Worm (Caenorhabditis elegans) whole organism, young adult: ENCODE measurements around the gene ech-3.

Experiments
- B0261.1 ChIP-seq: sonication (generic microtip); optimal IDR thresholded peaks from 2 replicates; lab custom pipeline; 2016; ENCODE audit warnings: mild to moderate bottlenecking, missing genetic modification characterization, moderate library complexity, missing compliant biosample characterization
- C17E4.6 ChIP-seq: fragments of 200-800 bp; sonication (Bioruptor generic); IDR thresholded peaks from 2 replicates; pipeline ENCODE4 v1.3.6; 2022; ENCODE audit warnings: missing genetic modification reagents, missing genetic modification characterization, missing compliant biosample characterization
- F22D6.2 ChIP-seq: sonication (generic microtip); optimal IDR thresholded peaks from 2 replicates; lab custom pipeline; 2016; ENCODE audit warnings: mild to moderate bottlenecking, missing genetic modification characterization, missing compliant biosample characterization
- F23B12.7 ChIP-seq: sonication (generic microtip); optimal IDR thresholded peaks from 2 replicates; lab custom pipeline; 2017; ENCODE audit warnings: missing genetic modification characterization, mild to moderate bottlenecking, missing compliant biosample characterization, antibody characterized with exemption, moderate library complexity; ENCODE audit not compliant: insufficient read depth
- F49E8.2 ChIP-seq: sonication (generic microtip); optimal IDR thresholded peaks from 3 replicates; lab custom pipeline; 2017; ENCODE audit warnings: missing genetic modification characterization, mild to moderate bottlenecking, missing compliant biosample characterization, antibody characterized with exemption, moderate library complexity; ENCODE audit not compliant: insufficient read depth
- F57A8.1 ChIP-seq: fragments of 200-800 bp; sonication (Bioruptor generic); optimal IDR thresholded peaks from 2 replicates; lab custom pipeline; 2018; ENCODE audit warnings: mild to moderate bottlenecking, missing genetic modification characterization, moderate library complexity, missing compliant biosample characterization
- K11D2.4 ChIP-seq: fragments of 200-800 bp; sonication (Bioruptor generic); IDR thresholded peaks from 2 replicates; pipeline ENCODE4 v1.3.6; 2022; ENCODE audit warnings: missing genetic modification reagents, missing genetic modification characterization, missing compliant biosample characterization
- T26A5.8 ChIP-seq: sonication (generic microtip); optimal IDR thresholded peaks from 2 replicates; lab custom pipeline; 2016; ENCODE audit warnings: missing genetic modification characterization, missing compliant biosample characterization
- Y53G8AR.9 ChIP-seq: fragments of 200-800 bp; sonication (Bioruptor generic); conservative IDR thresholded peaks from 2 replicates; pipeline ENCODE4 v1.3.6; 2022; ENCODE audit warnings: missing genetic modification reagents, missing genetic modification characterization, missing compliant biosample characterization
- Y79H2A.3 ChIP-seq: fragments of 200-800 bp; sonication (Bioruptor generic); conservative IDR thresholded peaks from 2 replicates; pipeline ENCODE4 v1.3.6; 2022; ENCODE audit warnings: missing genetic modification reagents, missing genetic modification characterization, missing compliant biosample characterization
- akir-1 ChIP-seq: fragments of 200-800 bp; sonication (Bioruptor generic); optimal IDR thresholded peaks from 2 replicates; lab custom pipeline; 2018; ENCODE audit warnings: mild to moderate bottlenecking, missing genetic modification characterization, moderate library complexity, missing compliant biosample characterization
- ama-1 ChIP-seq, 3 experiments: fragments of 150-350 bp in 1 of 3; sonication (generic microtip) in 2 of 3; optimal IDR thresholded peaks; 2 replicates each; lab custom pipeline; 2014 to 2018; ENCODE audit warnings: missing biosample characterization in 2 of 3, missing genetic modification characterization in 2 of 3, missing genetic modification reagents in 2 of 3
- attf-3 ChIP-seq: fragments of 200-800 bp; sonication (Bioruptor generic); conservative IDR thresholded peaks from 2 replicates; pipeline ENCODE4 v1.3.6; 2022; ENCODE audit warnings: missing genetic modification reagents, missing genetic modification characterization, missing compliant biosample characterization
- attf-6 ChIP-seq: fragments of 200-800 bp; sonication (Bioruptor generic); IDR thresholded peaks from 2 replicates; pipeline ENCODE4 v1.3.6; 2022; ENCODE audit warnings: missing genetic modification reagents, missing genetic modification characterization, missing compliant biosample characterization
- cebp-2 ChIP-seq: fragments of 200-800 bp; sonication (Bioruptor generic); IDR thresholded peaks from 2 replicates; pipeline ENCODE4 v1.3.6; 2022; ENCODE audit warnings: missing genetic modification characterization, missing compliant biosample characterization
- ceh-27 ChIP-seq: fragments of 200-800 bp; sonication (Bioruptor generic); optimal IDR thresholded peaks from 2 replicates; lab custom pipeline; 2018; ENCODE audit warnings: mild to moderate bottlenecking, missing genetic modification characterization, moderate library complexity, missing compliant biosample characterization
- ceh-58 ChIP-seq: fragments of 200-800 bp; sonication (Bioruptor generic); IDR thresholded peaks from 2 replicates; pipeline ENCODE4 v1.3.6; 2022; ENCODE audit warnings: missing genetic modification characterization, missing compliant biosample characterization
- ceh-79 ChIP-seq: sonication (generic microtip); optimal IDR thresholded peaks from 2 replicates; lab custom pipeline; 2017; ENCODE audit warnings: mild to moderate bottlenecking, missing genetic modification characterization, missing compliant biosample characterization
- dox-1 ChIP-seq: fragments of 200-800 bp; sonication (Bioruptor generic); IDR thresholded peaks from 2 replicates; pipeline ENCODE4 v1.3.6; 2022; ENCODE audit warnings: missing genetic modification reagents, missing genetic modification characterization, missing compliant biosample characterization
- dpff-1 ChIP-seq: sonication (generic microtip); optimal IDR thresholded peaks from 2 replicates; lab custom pipeline; 2017; ENCODE audit warnings: mild to moderate bottlenecking, missing genetic modification characterization, missing compliant biosample characterization
- dpl-1 ChIP-seq: fragments of 150-350 bp; optimal IDR thresholded peaks from 2 replicates; lab custom pipeline; 2014; ENCODE audit warnings: missing biosample characterization, missing genetic modification reagents, missing genetic modification characterization
- egl-18 ChIP-seq: fragments of 200-800 bp; sonication (Bioruptor generic); IDR thresholded peaks from 2 replicates; pipeline ENCODE4 v1.3.6; 2022; ENCODE audit warnings: missing genetic modification reagents, missing genetic modification characterization, missing compliant biosample characterization
- egl-44 ChIP-seq: fragments of 200-800 bp; sonication (Bioruptor generic); IDR thresholded peaks from 2 replicates; pipeline ENCODE4 v1.3.6; 2022; ENCODE audit warnings: missing genetic modification reagents, missing genetic modification characterization, missing compliant biosample characterization
- egrh-3 ChIP-seq: fragments of 200-800 bp; sonication (Bioruptor generic); IDR thresholded peaks from 2 replicates; pipeline ENCODE4 v1.3.6; 2022; ENCODE audit warnings: missing genetic modification reagents, missing genetic modification characterization, missing compliant biosample characterization
- fkh-3 ChIP-seq: sonication (generic microtip); optimal IDR thresholded peaks from 2 replicates; lab custom pipeline; 2016; ENCODE audit warnings: mild to moderate bottlenecking, missing genetic modification characterization, missing compliant biosample characterization
- him-1 ChIP-seq: sonication (generic microtip); optimal IDR thresholded peaks from 2 replicates; lab custom pipeline; 2016; ENCODE audit warnings: missing genotype, missing genetic modification reagents, missing genetic modification characterization, missing compliant biosample characterization
- lin-35 ChIP-seq, 3 experiments: fragments of 150-350 bp in 2 of 3; sonication (generic microtip) in 1 of 3; optimal IDR thresholded peaks; 2 replicates each; lab custom pipeline; 2014 to 2018; ENCODE audit warnings: missing biosample characterization in 3 of 3, missing genetic modification characterization in 3 of 3, missing genetic modification reagents in 3 of 3
- lin-40 ChIP-seq: sonication (generic microtip); optimal IDR thresholded peaks from 2 replicates; lab custom pipeline; 2016; ENCODE audit warnings: missing genetic modification characterization, mild to moderate bottlenecking, missing compliant biosample characterization, missing genotype, missing genetic modification reagents
- madf-8 ChIP-seq: fragments of 200-800 bp; sonication (Bioruptor generic); conservative IDR thresholded peaks from 2 replicates; pipeline ENCODE4 v1.3.6; 2022; ENCODE audit warnings: missing genetic modification reagents, missing genetic modification characterization, missing compliant biosample characterization
- nfya-2 ChIP-seq: fragments of 200-800 bp; sonication (Bioruptor generic); IDR thresholded peaks from 2 replicates; pipeline ENCODE4 v1.3.6; 2022; ENCODE audit warnings: missing genetic modification reagents, missing genetic modification characterization, missing compliant biosample characterization
- nfyb-1 ChIP-seq: fragments of 200-800 bp; sonication (Bioruptor generic); IDR thresholded peaks from 2 replicates; pipeline ENCODE4 v1.3.6; 2022; ENCODE audit warnings: missing genetic modification reagents, missing genetic modification characterization, missing compliant biosample characterization
- nhr-179 ChIP-seq: sonication (generic microtip); optimal IDR thresholded peaks from 2 replicates; lab custom pipeline; 2016; ENCODE audit warnings: mild to moderate bottlenecking, missing genetic modification characterization, missing compliant biosample characterization
- nhr-90 ChIP-seq: sonication (generic microtip); optimal IDR thresholded peaks from 2 replicates; lab custom pipeline; 2016; ENCODE audit warnings: missing genotype, mild to moderate bottlenecking, missing genetic modification characterization, missing compliant biosample characterization
- pha-4 ChIP-seq: fragments of 150-350 bp; sonication (generic microtip); optimal IDR thresholded peaks from 2 replicates; lab custom pipeline; 2014; ENCODE audit warnings: missing biosample characterization, missing genetic modification reagents, missing genetic modification characterization
- repo-1 ChIP-seq: sonication (generic microtip); optimal IDR thresholded peaks from 2 replicates; lab custom pipeline; 2017; ENCODE audit warnings: mild to moderate bottlenecking, missing genetic modification characterization, missing compliant biosample characterization
- sdz-38 ChIP-seq: sonication (generic microtip); optimal IDR thresholded peaks from 2 replicates; lab custom pipeline; 2016; ENCODE audit warnings: missing genotype, missing genetic modification characterization, missing compliant biosample characterization
- zfh-2 ChIP-seq: fragments of 200-800 bp; sonication (Bioruptor generic); conservative IDR thresholded peaks from 2 replicates; pipeline ENCODE4 v1.3.6; 2022; ENCODE audit warnings: missing genetic modification reagents, missing genetic modification characterization, missing compliant biosample characterization
- ztf-25 ChIP-seq: fragments of 200-800 bp; sonication (Bioruptor generic); IDR thresholded peaks from 2 replicates; pipeline ENCODE4 v1.3.6; 2022; ENCODE audit warnings: missing genetic modification reagents, missing genetic modification characterization, missing compliant biosample characterization

The ech-3 gene

DNA sequence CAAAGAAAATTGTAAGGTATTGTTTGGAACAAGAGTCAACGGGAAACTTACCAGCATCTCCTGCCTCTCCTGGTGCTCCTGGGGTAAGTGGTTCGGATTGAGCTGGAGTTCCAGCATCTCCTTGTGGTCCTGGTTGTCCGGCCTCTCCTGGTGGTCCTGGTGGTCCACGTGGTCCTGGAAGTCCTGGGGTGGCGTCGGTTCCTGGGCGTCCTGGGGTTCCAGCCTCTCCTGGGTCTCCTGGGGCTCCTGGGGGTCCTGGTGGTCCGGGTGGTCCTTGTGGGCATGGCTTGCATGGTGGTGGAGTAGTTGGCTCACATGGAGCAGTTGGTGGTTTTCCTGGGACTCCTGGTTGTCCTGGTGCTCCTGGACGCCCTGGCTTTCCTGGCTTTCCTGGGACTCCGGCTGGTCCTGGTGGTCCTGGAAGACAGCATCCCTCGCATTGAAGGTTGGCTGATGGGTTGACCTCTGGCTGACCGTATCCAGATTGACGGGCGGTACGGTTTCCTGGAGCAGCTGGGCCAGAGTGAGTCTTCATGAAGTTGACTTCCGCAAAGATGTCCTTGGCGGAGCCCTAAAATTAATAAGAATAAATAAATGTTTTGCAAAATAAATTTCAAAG lies 28.2 kb downstream of the ech-3 start:
- TF ChIP-seq egrh-3 (GFP tag; lab: Robert Waterston, UW) (peak; percentile 90; the same call in 1 of the 2 replicates), zfh-2 (GFP tag; lab: Robert Waterston, UW) (peak; percentile 83), cebp-2 (GFP tag; lab: Robert Waterston, UW) (0 out of 2 replicates have a peak, but pooled peaks have one; percentile 12), ztf-25 (no peak)

DNA sequence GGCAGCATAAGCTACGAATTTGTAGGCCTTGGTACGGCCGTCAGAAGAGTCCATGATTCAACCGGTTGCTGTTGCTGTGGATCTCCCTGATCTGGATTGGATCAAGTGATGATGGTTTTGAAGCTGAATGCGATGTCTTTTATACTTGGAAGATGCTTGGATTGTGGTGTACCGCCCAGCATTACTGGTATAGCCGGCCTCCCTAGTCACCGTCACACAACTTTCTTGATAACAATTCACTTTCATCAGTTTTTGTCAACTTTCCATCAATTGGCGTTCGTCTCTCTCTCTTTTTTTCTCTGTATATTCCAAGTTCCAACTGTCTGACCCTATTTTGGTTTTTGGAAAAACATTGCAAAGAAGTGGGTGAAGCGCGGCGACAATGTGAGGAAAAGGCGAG lies 28.8 kb downstream of the ech-3 start, which contains the start of gene col-43:
Gene col-43 (minus strand): TSS at position 101 of the 400 bp plus-strand sequence.
- TF ChIP-seq nhr-90 (tag; lab: Kevin White, UChicago), result no peak
- TF ChIP-seq dpl-1 (GFP tag; lab: Kevin White, UChicago), result no peak
- no peak for TF ChIP-seq F57A8.1 (GFP tag; lab: Kevin White, UChicago)
- TF ChIP-seq nfyb-1, result no peak
- no peak for TF ChIP-seq him-1 (tag; lab: Kevin White, UChicago)
- no peak for TF ChIP-seq K11D2.4 (GFP tag; lab: Robert Waterston, UW)
- no peak for TF ChIP-seq egrh-3 (GFP tag; lab: Robert Waterston, UW)
- TF ChIP-seq ceh-27, result no peak
- TF ChIP-seq F49E8.2 (tag; lab: Kevin White, UChicago), result no peak
- TF ChIP-seq Y53G8AR.9 (GFP tag; lab: Robert Waterston, UW), result no peak
- no peak for TF ChIP-seq dox-1 (GFP tag; lab: Robert Waterston, UW)
- TF ChIP-seq B0261.1 (tag; lab: Kevin White, UChicago), result no peak
- TF ChIP-seq lin-35 (GFP tag; optimal IDR thresholded peaks at IDR 0.05; lab: Kevin White, UChicago), result no peak
- no peak for TF ChIP-seq ceh-58 (GFP tag; lab: Robert Waterston, UW)
- no peak for TF ChIP-seq attf-3
- no peak for TF ChIP-seq egl-18
- no peak for TF ChIP-seq lin-40 (tag; lab: Kevin White, UChicago)
- no peak for TF ChIP-seq sdz-38

DNA sequence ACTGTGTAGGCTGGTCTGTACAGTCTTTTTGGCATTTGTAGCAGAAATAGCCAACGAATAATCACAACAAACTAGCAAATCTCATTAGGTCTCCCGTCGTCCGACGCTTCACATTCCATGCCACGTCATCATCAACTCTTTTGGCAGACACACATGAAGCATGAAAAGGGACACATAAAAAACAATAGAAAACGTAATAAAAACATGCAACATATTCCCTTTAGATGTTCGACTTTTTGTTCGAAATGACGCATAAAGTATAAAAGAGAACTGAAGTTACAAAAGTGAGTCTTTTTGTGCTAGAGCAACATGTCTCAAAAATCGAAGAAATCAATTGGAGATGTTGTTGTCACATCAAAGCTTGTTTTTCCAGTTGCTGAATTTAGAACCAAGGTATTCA lies 29.8 kb downstream of the ech-3 start, which contains the start of gene sth-1:
Gene sth-1 (plus strand): TSS at position 301 of the 400 bp plus-strand sequence.
- TF ChIP-seq attf-6 (no peak), fkh-3 (tag; lab: Kevin White, UChicago) (no peak)

DNA sequence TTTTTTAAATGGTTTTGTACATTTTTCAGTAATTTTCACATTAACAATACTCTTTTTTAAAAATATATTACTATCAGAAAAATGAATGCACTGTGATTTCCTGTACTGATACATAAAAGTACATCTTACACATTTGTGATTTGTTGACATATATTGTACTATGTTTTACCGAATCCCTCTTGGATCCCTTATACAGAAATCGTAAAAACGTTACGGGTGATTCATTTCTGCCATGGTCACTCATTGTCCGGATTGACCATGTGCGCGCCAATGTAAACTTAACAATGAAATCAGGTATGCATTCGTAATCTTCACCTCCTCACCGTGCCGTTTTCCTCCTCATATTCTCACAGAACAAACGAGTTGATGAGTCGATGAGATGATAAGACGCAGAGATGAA lies 32.1 kb downstream of the ech-3 start, which contains the start of gene ZC513.2:
Gene ZC513.2 (plus strand): TSS at position 301 of the 400 bp plus-strand sequence.
- TF ChIP-seq F22D6.2 (tag; lab: Kevin White, UChicago) (no peak), T26A5.8 (no peak), egl-44 (no peak), C17E4.6 (GFP tag; lab: Robert Waterston, UW) (no peak), nfya-2 (no peak), ama-1 (optimal IDR thresholded peaks at IDR 0.05; lab: Kevin White, UChicago) (no peak), ama-1 (GFP tag; optimal IDR thresholded peaks at IDR 0.05; lab: Kevin White, UChicago) (no peak), Y53G8AR.9 (GFP tag; lab: Robert Waterston, UW) (no peak), dpff-1 (tag; lab: Kevin White, UChicago) (no peak), dpl-1 (GFP tag; lab: Kevin White, UChicago) (no peak), repo-1 (tag; lab: Kevin White, UChicago) (no peak), madf-8 (GFP tag; lab: Robert Waterston, UW) (no peak), F49E8.2 (tag; lab: Kevin White, UChicago) (no peak), lin-40 (tag; lab: Kevin White, UChicago) (no peak), akir-1 (GFP tag; lab: Kevin White, UChicago) (no peak), nhr-179 (tag; lab: Kevin White, UChicago) (no peak), ceh-79 (tag; lab: Kevin White, UChicago) (no peak), F23B12.7 (tag; lab: Kevin White, UChicago) (no peak), Y79H2A.3 (GFP tag; lab: Robert Waterston, UW) (no peak), pha-4 (tag; lab: Kevin White, UChicago) (no peak), sdz-38 (no peak)
